Fruit fly (Drosophila melanogaster) whole organism, adult: ENCODE measurements around the gene Atg16.

Experiments used
- CG11617 ChIP-seq: fragments of 200-800 bp; sonication (Bioruptor generic); optimal IDR thresholded peaks from 2 replicates; lab custom pipeline; 2017; ENCODE audit warnings: mild to moderate bottlenecking, missing biosample characterization, missing genetic modification reagents, missing genetic modification characterization
- Mnt ChIP-seq: fragments of 200-800 bp; sonication (Bioruptor generic); optimal IDR thresholded peaks from 2 replicates; lab custom pipeline; 2016; ENCODE audit warnings: missing biosample characterization, mild to moderate bottlenecking, missing genetic modification characterization
- bab1 ChIP-seq: fragments of 200-800 bp; sonication (Bioruptor generic); optimal IDR thresholded peaks from 3 replicates; lab custom pipeline; 2019; ENCODE audit warnings: missing biosample characterization, mild to moderate bottlenecking, missing genetic modification characterization, moderate library complexity
- cnc ChIP-seq, 2 experiments: fragments of >200 bp; optimal IDR thresholded peaks; 2 replicates each; lab custom pipeline; 2017
- toe ChIP-seq: fragments of 200-800 bp; sonication (Bioruptor generic); optimal IDR thresholded peaks from 2 replicates; lab custom pipeline; 2016; ENCODE audit warnings: missing biosample characterization, missing genetic modification characterization

DNA sequence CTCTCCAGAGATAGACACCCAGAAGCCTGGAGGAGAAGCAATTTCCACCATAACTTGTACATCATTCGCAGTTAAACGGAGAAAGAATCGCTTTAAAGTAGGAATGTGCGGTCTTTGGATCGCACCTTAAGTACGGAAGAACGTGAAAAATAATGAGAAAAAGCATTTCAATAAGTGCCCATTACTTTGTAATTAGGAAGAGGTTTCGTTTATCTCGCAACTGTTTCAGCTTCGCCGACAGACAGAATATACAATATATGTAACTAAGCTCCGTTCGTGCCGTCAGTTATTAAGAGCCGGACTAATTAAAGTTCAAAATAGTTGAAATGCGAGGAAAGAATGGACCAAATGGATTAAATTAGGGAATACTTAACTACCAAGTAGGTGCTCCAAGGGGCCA, 17.2 kb downstream of the Atg16 start, which contains the start of gene CG7829:
- TF ChIP-seq toe (GFP tag; lab: Kevin White, UChicago): no peak
- TF ChIP-seq bab1 (GFP tag; lab: Kevin White, UChicago): no peak
- no peak for TF ChIP-seq Mnt
- no peak for TF ChIP-seq cnc (optimal IDR thresholded peaks at IDR 0.05; lab: Kevin White, UChicago)
- no peak for TF ChIP-seq CG11617 (GFP tag; lab: Kevin White, UChicago)
